Fruit fly (Drosophila melanogaster) whole organism, prepupa: ENCODE measurements around the gene nanos.

ENCODE experiments used
- Blimp-1 ChIP-seq: fragments of 200-800 bp; sonication (Bioruptor generic); optimal IDR thresholded peaks from 3 replicates; lab custom pipeline; 2017; ENCODE audit warnings: missing biosample characterization, missing genetic modification characterization, mild to moderate bottlenecking, moderate library complexity, missing genetic modification reagents
- CG10631 ChIP-seq: fragments of 200-800 bp; sonication (Bioruptor generic); optimal IDR thresholded peaks from 2 replicates; lab custom pipeline; 2016; ENCODE audit warnings: missing biosample characterization, missing genetic modification characterization
- CG10669 ChIP-seq: fragments of 200-800 bp; sonication (Bioruptor generic); optimal IDR thresholded peaks from 3 replicates; lab custom pipeline; 2018; ENCODE audit warnings: missing biosample characterization, mild to moderate bottlenecking, missing genetic modification characterization, moderate library complexity
- CG1621 ChIP-seq: fragments of 200-800 bp; sonication (Bioruptor generic); optimal IDR thresholded peaks from 3 replicates; lab custom pipeline; 2018; ENCODE audit warnings: missing biosample characterization, mild to moderate bottlenecking, missing genetic modification characterization
- CG3032 ChIP-seq: fragments of 200-800 bp; optimal IDR thresholded peaks from 2 replicates; lab custom pipeline; 2019; ENCODE audit warnings: missing biosample characterization, mild to moderate bottlenecking, missing genetic modification characterization, moderate library complexity
- CG32006 ChIP-seq: fragments of 200-800 bp; sonication (Bioruptor generic); optimal IDR thresholded peaks from 3 replicates; lab custom pipeline; 2017; ENCODE audit warnings: missing biosample characterization, mild to moderate bottlenecking, missing genetic modification characterization
- CG34406 ChIP-seq: fragments of 200-800 bp; sonication (Bioruptor generic); optimal IDR thresholded peaks from 3 replicates; lab custom pipeline; 2016; ENCODE audit warnings: missing biosample characterization, missing genetic modification characterization
- CG3919 ChIP-seq: fragments of 200-800 bp; sonication (Bioruptor generic); optimal IDR thresholded peaks from 3 replicates; lab custom pipeline; 2016; ENCODE audit warnings: missing biosample characterization, missing genetic modification characterization
- CG4318 ChIP-seq: fragments of 200-800 bp; sonication (Bioruptor generic); optimal IDR thresholded peaks from 3 replicates; lab custom pipeline; 2017; ENCODE audit warnings: missing biosample characterization, mild to moderate bottlenecking, missing genetic modification characterization
- CG6792 ChIP-seq: fragments of 200-800 bp; sonication (Bioruptor generic); optimal IDR thresholded peaks from 3 replicates; lab custom pipeline; 2016; ENCODE audit warnings: missing biosample characterization, missing genetic modification characterization
- CG6808 ChIP-seq: fragments of 200-800 bp; sonication (Bioruptor generic); optimal IDR thresholded peaks from 3 replicates; lab custom pipeline; 2017; ENCODE audit warnings: missing biosample characterization, missing genetic modification characterization, mild to moderate bottlenecking, moderate library complexity, missing genetic modification reagents
- CG6854 ChIP-seq: fragments of 200-800 bp; sonication (Bioruptor generic); optimal IDR thresholded peaks from 2 replicates; lab custom pipeline; 2017; ENCODE audit warnings: missing biosample characterization, mild to moderate bottlenecking, missing genetic modification characterization
- CG8319 ChIP-seq: fragments of 200-800 bp; sonication (Bioruptor generic); optimal IDR thresholded peaks from 3 replicates; lab custom pipeline; 2016; ENCODE audit warnings: missing biosample characterization, missing genetic modification characterization
- CG9139 ChIP-seq: fragments of 200-800 bp; sonication (Bioruptor generic); optimal IDR thresholded peaks from 3 replicates; lab custom pipeline; 2017; ENCODE audit warnings: missing biosample characterization, mild to moderate bottlenecking, missing genetic modification characterization
- Eip78C ChIP-seq: fragments of 200-800 bp; sonication (Bioruptor generic); peaks from one replicate; lab custom pipeline; 2016; ENCODE audit warnings: missing biosample characterization, missing genetic modification characterization
- Ets21C ChIP-seq: fragments of 200-800 bp; sonication (Bioruptor generic); optimal IDR thresholded peaks from 3 replicates; lab custom pipeline; 2016; ENCODE audit warnings: missing biosample characterization, missing genetic modification characterization
- Gug ChIP-seq: fragments of 200-800 bp; sonication (Bioruptor generic); IDR thresholded peaks from 2 replicates; pipeline ENCODE4 v1.3.6; 2022; ENCODE audit warnings: missing biosample characterization, missing genetic modification characterization
- Hr39 ChIP-seq: fragments of 200-800 bp; sonication (Bioruptor generic); optimal IDR thresholded peaks from 2 replicates; lab custom pipeline; 2016; ENCODE audit warnings: missing biosample characterization, missing genetic modification characterization
- Sox14 ChIP-seq: fragments of 200-800 bp; sonication (Bioruptor generic); optimal IDR thresholded peaks from 3 replicates; lab custom pipeline; 2016; ENCODE audit warnings: missing biosample characterization, missing genetic modification characterization
- Sox15 ChIP-seq: fragments of 200-800 bp; sonication (Bioruptor generic); optimal IDR thresholded peaks from 3 replicates; lab custom pipeline; 2016; ENCODE audit warnings: missing biosample characterization, missing genetic modification characterization
- achi ChIP-seq: fragments of 200-800 bp; sonication (Bioruptor generic); optimal IDR thresholded peaks from 3 replicates; lab custom pipeline; 2016; ENCODE audit warnings: missing biosample characterization, missing genetic modification characterization
- acj6 ChIP-seq: fragments of 200-800 bp; sonication (Bioruptor generic); optimal IDR thresholded peaks from 3 replicates; lab custom pipeline; 2016; ENCODE audit warnings: missing biosample characterization, missing genetic modification characterization
- cyc ChIP-seq: fragments of 200-800 bp; sonication (Bioruptor generic); optimal IDR thresholded peaks from 3 replicates; lab custom pipeline; 2016; ENCODE audit warnings: missing biosample characterization, missing genetic modification characterization
- dsx ChIP-seq: fragments of 200-800 bp; optimal IDR thresholded peaks from 3 replicates; lab custom pipeline; 2019; ENCODE audit warnings: missing biosample characterization, mild to moderate bottlenecking, missing genetic modification characterization, moderate library complexity; ENCODE audit not compliant: poor library complexity, severe bottlenecking
- esn ChIP-seq: fragments of 200-800 bp; sonication (Bioruptor generic); optimal IDR thresholded peaks from 2 replicates; lab custom pipeline; 2016; ENCODE audit warnings: missing biosample characterization, mild to moderate bottlenecking, missing genetic modification characterization, moderate library complexity
- fd85E ChIP-seq: fragments of 200-800 bp; sonication (Bioruptor generic); optimal IDR thresholded peaks from 3 replicates; lab custom pipeline; 2016; ENCODE audit warnings: missing biosample characterization, missing genetic modification characterization
- fkh ChIP-seq: fragments of 200-800 bp; sonication (Bioruptor generic); optimal IDR thresholded peaks from 3 replicates; lab custom pipeline; 2017; ENCODE audit warnings: missing biosample characterization, mild to moderate bottlenecking, missing genetic modification characterization, moderate library complexity
- lz ChIP-seq: fragments of 200-800 bp; sonication (Bioruptor generic); optimal IDR thresholded peaks from 3 replicates; lab custom pipeline; 2016; ENCODE audit warnings: missing biosample characterization, missing genetic modification characterization
- net ChIP-seq: fragments of 200-800 bp; sonication (Bioruptor generic); optimal IDR thresholded peaks from 3 replicates; lab custom pipeline; 2016; ENCODE audit warnings: missing biosample characterization, missing genetic modification characterization
- spab ChIP-seq: fragments of 200-800 bp; sonication (Bioruptor generic); optimal IDR thresholded peaks from 2 replicates; lab custom pipeline; 2017; ENCODE audit warnings: missing biosample characterization, mild to moderate bottlenecking, missing genetic modification characterization, missing genetic modification reagents
- ss ChIP-seq, 2 experiments: fragments of 200-800 bp; sonication (Bioruptor generic); optimal IDR thresholded peaks; 2 replicates in 1 of 2; 3 replicates in 1 of 2; lab custom pipeline; 2017 to 2018; ENCODE audit warnings: mild to moderate bottlenecking in 2 of 2, missing biosample characterization in 2 of 2, missing genetic modification characterization in 2 of 2, moderate library complexity in 1 of 2
- topi ChIP-seq: fragments of 200-800 bp; sonication (Bioruptor generic); optimal IDR thresholded peaks from 3 replicates; lab custom pipeline; 2016; ENCODE audit warnings: missing biosample characterization, missing genetic modification characterization
- vri ChIP-seq: fragments of 200-800 bp; sonication (Bioruptor generic); optimal IDR thresholded peaks from 3 replicates; lab custom pipeline; 2016; ENCODE audit warnings: missing biosample characterization, mild to moderate bottlenecking, missing genetic modification characterization

The nanos gene

DNA sequence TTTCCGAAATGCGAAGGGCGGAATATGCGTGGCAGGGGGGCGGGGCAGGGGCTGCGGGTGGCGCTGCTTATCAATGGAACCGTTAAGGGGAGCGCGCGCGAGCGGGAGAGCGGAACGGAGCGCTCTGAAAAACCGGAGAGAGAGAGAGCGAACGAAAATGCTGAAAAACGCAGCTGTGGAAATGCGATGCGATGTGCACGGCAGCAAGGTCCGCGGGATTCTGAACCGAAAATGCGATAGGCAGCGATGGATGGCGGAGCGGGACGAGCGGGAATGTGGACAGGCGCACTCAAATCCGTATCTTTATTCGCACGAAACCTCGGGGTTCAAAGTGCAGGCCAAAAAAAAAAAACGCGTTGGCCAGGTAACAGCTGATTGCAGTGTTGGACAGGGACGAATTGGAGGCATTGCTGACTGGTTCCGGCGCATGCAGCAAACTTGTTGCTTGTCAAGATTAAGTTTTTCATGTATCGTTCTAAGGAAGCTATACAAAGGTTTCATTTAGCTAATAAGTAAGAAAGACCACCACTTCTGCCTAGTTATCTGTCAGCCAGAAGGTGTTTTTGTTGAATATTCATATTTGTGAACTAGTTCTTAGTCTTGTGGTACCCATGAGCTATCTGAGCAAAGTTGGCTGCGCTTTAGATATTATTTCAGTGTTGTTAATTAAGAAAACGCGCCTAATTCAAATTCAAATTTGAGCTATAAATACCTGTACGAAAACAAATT lies 9.4 kb upstream of the nanos start, which contains the start of gene Ppcs (continued):
- TF ChIP-seq dsx (GFP tag; lab: Kevin White, UChicago) (peak; percentile 59), Ets21C (GFP tag; lab: Kevin White, UChicago) (peak; percentile 41), CG3919 (GFP tag; lab: Kevin White, UChicago) (peak; percentile 84), fkh (GFP tag; lab: Kevin White, UChicago) (peak; percentile 51), Sox14 (GFP tag; lab: Kevin White, UChicago) (peak; percentile 62), fd85E (peak; percentile 77), CG6808 (GFP tag; lab: Kevin White, UChicago) (peak; percentile 99), CG1621 (tag; lab: Kevin White, UChicago) (peak; percentile 87), CG4318 (GFP tag; lab: Kevin White, UChicago) (no peak), CG8319 (GFP tag; lab: Kevin White, UChicago) (peak; percentile 68), Blimp-1 (GFP tag; lab: Kevin White, UChicago) (peak; percentile 58), CG10669 (GFP tag; lab: Kevin White, UChicago) (peak; percentile 59), Hr39 (GFP tag; lab: Kevin White, UChicago) (peak; percentile 55), spab (GFP tag; lab: Kevin White, UChicago) (peak; percentile 80), CG9139 (GFP tag; lab: Kevin White, UChicago) (peak; percentile 92), net (GFP tag; lab: Kevin White, UChicago) (peak; percentile 90), esn (GFP tag; lab: Kevin White, UChicago) (peak; percentile 69), CG34406 (GFP tag; lab: Kevin White, UChicago) (peak; percentile 40), CG3032 (tag; lab: Kevin White, UChicago) (peak; percentile 38), topi (GFP tag; lab: Kevin White, UChicago) (peak; percentile 73), Sox15 (GFP tag; lab: Kevin White, UChicago) (no peak), CG6854 (GFP tag; lab: Kevin White, UChicago) (peak; percentile 96), vri (GFP tag; lab: Kevin White, UChicago) (peak; percentile 52), lz (GFP tag; lab: Kevin White, UChicago) (peak; percentile 48), acj6 (GFP tag; lab: Kevin White, UChicago) (peak; percentile 50), cyc (peak; percentile 57), Gug (0 out of 2 replicates have a peak, but pooled peaks have one; percentile 17), CG6792 (GFP tag; lab: Kevin White, UChicago) (no peak), achi (peak; percentile 76)

DNA sequence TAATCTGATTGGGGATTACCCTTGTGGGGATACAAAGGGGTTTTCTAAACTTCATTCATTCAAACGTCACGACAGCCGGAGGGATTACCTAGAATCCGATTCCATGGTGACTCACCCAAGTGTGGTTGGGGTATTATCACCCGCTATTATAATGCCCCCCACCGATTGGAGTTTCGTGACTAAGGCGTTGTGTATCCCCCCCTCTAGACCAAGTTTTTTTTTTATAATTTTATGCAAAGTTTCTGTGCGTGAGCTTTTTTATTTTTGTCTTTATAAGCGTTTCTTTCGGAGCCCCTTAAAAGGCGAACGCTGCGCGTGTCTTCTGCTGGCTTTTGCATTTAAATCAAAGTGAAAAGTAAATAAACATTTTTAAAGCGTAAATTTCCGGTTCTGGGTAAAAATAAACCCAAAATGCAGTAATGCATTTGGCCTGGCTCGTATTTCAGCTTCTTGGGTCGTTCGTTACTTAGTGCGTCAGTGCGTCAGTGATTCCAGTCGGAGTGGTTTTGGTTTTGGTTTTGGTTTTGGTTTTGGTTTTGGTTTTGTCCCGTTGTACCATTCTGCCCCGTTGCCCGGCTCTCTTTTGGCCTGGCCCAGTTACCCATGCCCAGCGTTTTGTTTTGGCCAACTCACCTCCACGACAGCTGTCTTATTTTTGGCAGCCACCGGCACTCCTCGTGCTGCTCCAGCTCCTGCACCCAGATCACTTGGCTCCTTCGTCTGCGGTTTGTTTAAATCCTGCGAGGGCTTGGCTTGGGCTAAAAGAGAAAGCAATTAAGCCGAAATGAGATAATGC lies 6.0 kb upstream of the nanos start:
- TF ChIP-seq CG3919 (GFP tag; lab: Kevin White, UChicago) = no peak
- peak; percentile 78 for TF ChIP-seq CG6854 (GFP tag; lab: Kevin White, UChicago)
- no peak for TF ChIP-seq CG32006 (GFP tag; lab: Kevin White, UChicago)
- TF ChIP-seq ss (GFP tag; optimal IDR thresholded peaks at IDR 0.05; lab: Kevin White, UChicago) = peak in 1 of 2 experiments; percentile 31
- peak; percentile 63 for TF ChIP-seq Blimp-1 (GFP tag; lab: Kevin White, UChicago)
- TF ChIP-seq Eip78C = peak; percentile 58
- no peak for TF ChIP-seq CG9139 (GFP tag; lab: Kevin White, UChicago)
- no peak for TF ChIP-seq Gug
- no peak for TF ChIP-seq CG10631 (GFP tag; lab: Kevin White, UChicago)
